Fruit fly (Drosophila melanogaster) whole organism, embryonic: ENCODE data around the gene clumsy.

ENCODE experiments used
- BtbVII ChIP-seq: fragments of 200-800 bp; sonication (Bioruptor generic); optimal IDR thresholded peaks from 3 replicates; lab custom pipeline; 2017; ENCODE audit warnings: missing biosample characterization, mild to moderate bottlenecking, missing genetic modification characterization
- CG11560 ChIP-seq: fragments of 200-800 bp; sonication (Bioruptor generic); IDR thresholded peaks from 3 replicates; pipeline ENCODE4 v1.3.6; 2022; ENCODE audit warnings: missing biosample characterization, missing genetic modification characterization
- CG11695 ChIP-seq: fragments of 200-800 bp; sonication (Bioruptor generic); IDR thresholded peaks from 3 replicates; pipeline ENCODE4 v1.3.6; 2022; ENCODE audit warnings: missing biosample characterization, missing genetic modification characterization
- CG12391 ChIP-seq: fragments of 200-800 bp; sonication (Bioruptor generic); optimal IDR thresholded peaks from 3 replicates; lab custom pipeline; 2018; ENCODE audit warnings: missing biosample characterization, mild to moderate bottlenecking, missing genetic modification characterization, moderate library complexity
- CG13424 ChIP-seq: fragments of 200-800 bp; sonication (Bioruptor generic); optimal IDR thresholded peaks from 2 replicates; lab custom pipeline; 2019; ENCODE audit warnings: missing biosample characterization, mild to moderate bottlenecking, missing genetic modification characterization, moderate library complexity
- CG14441 ChIP-seq: fragments of 200-800 bp; sonication (Bioruptor generic); IDR thresholded peaks from 2 replicates; pipeline ENCODE4 v1.3.6; 2022; ENCODE audit warnings: missing biosample characterization, missing genetic modification characterization
- CG15479 ChIP-seq: fragments of 200-800 bp; sonication (Bioruptor generic); optimal IDR thresholded peaks from 3 replicates; lab custom pipeline; 2019; ENCODE audit warnings: missing biosample characterization, mild to moderate bottlenecking, missing genetic modification characterization, moderate library complexity
- CG15696 ChIP-seq: fragments of 200-800 bp; sonication (Bioruptor generic); optimal IDR thresholded peaks from 2 replicates; lab custom pipeline; 2019; ENCODE audit warnings: missing biosample characterization, mild to moderate bottlenecking, missing genetic modification characterization, moderate library complexity
- CG1603 ChIP-seq: fragments of 200-800 bp; sonication (Bioruptor generic); optimal IDR thresholded peaks from 2 replicates; lab custom pipeline; 2019; ENCODE audit warnings: missing biosample characterization, mild to moderate bottlenecking, missing genetic modification characterization, moderate library complexity
- CG2129 ChIP-seq: fragments of 200-800 bp; sonication (Bioruptor generic); IDR thresholded peaks from 2 replicates; pipeline ENCODE4 v1.3.6; 2022; ENCODE audit warnings: missing biosample characterization, missing genetic modification characterization; ENCODE audit not compliant: partially characterized antibody
- CG3065 ChIP-seq: fragments of 200-800 bp; sonication (Bioruptor generic); optimal IDR thresholded peaks from 2 replicates; lab custom pipeline; 2016; ENCODE audit warnings: missing biosample characterization, missing genetic modification characterization
- CG34376 ChIP-seq: fragments of 200-800 bp; sonication (Bioruptor generic); optimal IDR thresholded peaks from 2 replicates; lab custom pipeline; 2018; ENCODE audit warnings: missing biosample characterization, mild to moderate bottlenecking, missing genetic modification characterization
- CG6654 ChIP-seq: fragments of 200-800 bp; sonication (Bioruptor generic); optimal IDR thresholded peaks from 2 replicates; lab custom pipeline; 2017; ENCODE audit warnings: missing biosample characterization, mild to moderate bottlenecking, missing genetic modification characterization
- CG7839 ChIP-seq: fragments of 200-800 bp; sonication (Bioruptor generic); optimal IDR thresholded peaks from 3 replicates; lab custom pipeline; 2018; ENCODE audit warnings: missing biosample characterization, mild to moderate bottlenecking, missing genetic modification characterization, moderate library complexity
- CG8290 ChIP-seq, 3 experiments: fragments of 200-800 bp; sonication (Bioruptor generic); optimal IDR thresholded peaks; 2 replicates each; lab custom pipeline; 2016 to 2019; ENCODE audit warnings: missing biosample characterization in 3 of 3, missing genetic modification characterization in 3 of 3, mild to moderate bottlenecking in 2 of 3, moderate library complexity in 1 of 3
- CG8359 ChIP-seq: fragments of 200-800 bp; sonication (Bioruptor generic); optimal IDR thresholded peaks from 2 replicates; lab custom pipeline; 2017; ENCODE audit warnings: missing biosample characterization, mild to moderate bottlenecking, missing genetic modification characterization, borderline replicate concordance
- CG9609 ChIP-seq: fragments of 200-800 bp; sonication (Bioruptor generic); optimal IDR thresholded peaks from 3 replicates; lab custom pipeline; 2016; ENCODE audit warnings: missing biosample characterization, missing genetic modification characterization
- CTCF ChIP-seq: fragments of 200-800 bp; sonication (Bioruptor generic); optimal IDR thresholded peaks from 2 replicates; lab custom pipeline; 2017; ENCODE audit warnings: missing biosample characterization, mild to moderate bottlenecking, missing genetic modification characterization, moderate library complexity
- Dip3 ChIP-seq: fragments of 200-800 bp; sonication (Bioruptor generic); optimal IDR thresholded peaks from 3 replicates; lab custom pipeline; 2016; ENCODE audit warnings: missing biosample characterization, missing genetic modification characterization
- HLH4C ChIP-seq: fragments of 200-800 bp; sonication (Bioruptor generic); IDR thresholded peaks from 3 replicates; pipeline ENCODE4 v1.3.6; 2022; ENCODE audit warnings: missing biosample characterization, missing genetic modification characterization; ENCODE audit not compliant: partially characterized antibody
- Kr ChIP-seq: fragments of 200-800 bp; sonication (Bioruptor generic); optimal IDR thresholded peaks from 2 replicates; lab custom pipeline; 2017; ENCODE audit warnings: missing biosample characterization, mild to moderate bottlenecking, missing genetic modification characterization
- Max ChIP-seq: fragments of 200-800 bp; sonication (Bioruptor generic); optimal IDR thresholded peaks from 2 replicates; lab custom pipeline; 2016; ENCODE audit warnings: missing biosample characterization, mild to moderate bottlenecking, missing genetic modification characterization
- Nf-YA ChIP-seq: fragments of 200-800 bp; sonication (Bioruptor generic); IDR thresholded peaks from 2 replicates; pipeline ENCODE4 v1.3.6; 2022; ENCODE audit warnings: missing biosample characterization, missing genetic modification characterization
- Nf-YC ChIP-seq: fragments of 200-800 bp; optimal IDR thresholded peaks from 3 replicates; lab custom pipeline; 2019; ENCODE audit warnings: missing biosample characterization, mild to moderate bottlenecking, missing genetic modification characterization, moderate library complexity
- Rx ChIP-seq: fragments of 200-800 bp; sonication (Bioruptor generic); IDR thresholded peaks from 2 replicates; pipeline ENCODE4 v1.3.6; 2022; ENCODE audit warnings: missing biosample characterization, missing genetic modification characterization
- Xrp1 ChIP-seq: fragments of 200-800 bp; sonication (Bioruptor generic); IDR thresholded peaks from 2 replicates; pipeline ENCODE4 v1.3.6; 2022; ENCODE audit warnings: missing biosample characterization, missing genetic modification characterization
- bigmax ChIP-seq: fragments of 200-800 bp; sonication (Bioruptor generic); optimal IDR thresholded peaks from 2 replicates; lab custom pipeline; 2018; ENCODE audit warnings: missing biosample characterization, mild to moderate bottlenecking, missing genetic modification characterization
- caup ChIP-seq: fragments of 200-800 bp; sonication (Bioruptor generic); optimal IDR thresholded peaks from 3 replicates; lab custom pipeline; 2017; ENCODE audit warnings: missing biosample characterization, mild to moderate bottlenecking, missing genetic modification characterization, moderate library complexity; ENCODE audit not compliant: severe bottlenecking
- chinmo ChIP-seq: fragments of 200-800 bp; sonication (Bioruptor generic); IDR thresholded peaks from 4 replicates; pipeline ENCODE4 v1.3.6; 2022; ENCODE audit warnings: missing biosample characterization, missing genetic modification characterization; ENCODE audit not compliant: partially characterized antibody
- hkb ChIP-seq, 2 experiments: fragments of 200-800 bp in 1 of 2; fragments of >200 bp in 1 of 2; sonication (Bioruptor generic) in 1 of 2; IDR thresholded peaks in 1 of 2; optimal IDR thresholded peaks in 1 of 2; 2 replicates each; pipeline versions ENCODE4 v1.3.6 to Lab custom; 2017 to 2022; ENCODE audit warnings: missing biosample characterization in 1 of 2, missing genetic modification characterization in 1 of 2
- kay ChIP-seq: fragments of 200-800 bp; sonication (Bioruptor generic); optimal IDR thresholded peaks from 2 replicates; lab custom pipeline; 2016; ENCODE audit warnings: missing biosample characterization, missing genetic modification characterization
- lmd ChIP-seq: fragments of 200-800 bp; sonication (Bioruptor generic); IDR thresholded peaks from 2 replicates; pipeline ENCODE4 v1.3.6; 2022; ENCODE audit warnings: missing biosample characterization, missing genetic modification characterization
- nau ChIP-seq: fragments of 200-800 bp; sonication (Bioruptor generic); optimal IDR thresholded peaks from 3 replicates; lab custom pipeline; 2017; ENCODE audit warnings: missing biosample characterization, mild to moderate bottlenecking, missing genetic modification characterization, missing genetic modification reagents
- pb ChIP-seq: fragments of 200-800 bp; sonication (Bioruptor generic); optimal IDR thresholded peaks from 3 replicates; lab custom pipeline; 2016; ENCODE audit warnings: missing biosample characterization, missing genetic modification characterization
- pzg ChIP-seq: fragments of 200-800 bp; sonication (Bioruptor generic); optimal IDR thresholded peaks from 3 replicates; lab custom pipeline; 2018; ENCODE audit warnings: missing biosample characterization, mild to moderate bottlenecking, missing genetic modification characterization, moderate library complexity
- slou ChIP-seq: fragments of 200-800 bp; sonication (Bioruptor generic); optimal IDR thresholded peaks from 3 replicates; lab custom pipeline; 2016; ENCODE audit warnings: missing biosample characterization, missing genetic modification characterization
- twi ChIP-seq: fragments of 200-800 bp; optimal IDR thresholded peaks from 2 replicates; lab custom pipeline; 2019; ENCODE audit warnings: missing biosample characterization, mild to moderate bottlenecking, missing genetic modification characterization, moderate library complexity
- wdn ChIP-seq: fragments of 200-800 bp; sonication (Bioruptor generic); IDR thresholded peaks from 2 replicates; pipeline ENCODE4 v1.3.6; 2022; ENCODE audit warnings: missing biosample characterization, missing genetic modification characterization
- zen2 ChIP-seq: fragments of 200-800 bp; sonication (Bioruptor generic); IDR thresholded peaks from 3 replicates; pipeline ENCODE4 v1.3.6; 2022; ENCODE audit warnings: missing biosample characterization, missing genetic modification characterization; ENCODE audit not compliant: partially characterized antibody

The clumsy gene

DNA sequence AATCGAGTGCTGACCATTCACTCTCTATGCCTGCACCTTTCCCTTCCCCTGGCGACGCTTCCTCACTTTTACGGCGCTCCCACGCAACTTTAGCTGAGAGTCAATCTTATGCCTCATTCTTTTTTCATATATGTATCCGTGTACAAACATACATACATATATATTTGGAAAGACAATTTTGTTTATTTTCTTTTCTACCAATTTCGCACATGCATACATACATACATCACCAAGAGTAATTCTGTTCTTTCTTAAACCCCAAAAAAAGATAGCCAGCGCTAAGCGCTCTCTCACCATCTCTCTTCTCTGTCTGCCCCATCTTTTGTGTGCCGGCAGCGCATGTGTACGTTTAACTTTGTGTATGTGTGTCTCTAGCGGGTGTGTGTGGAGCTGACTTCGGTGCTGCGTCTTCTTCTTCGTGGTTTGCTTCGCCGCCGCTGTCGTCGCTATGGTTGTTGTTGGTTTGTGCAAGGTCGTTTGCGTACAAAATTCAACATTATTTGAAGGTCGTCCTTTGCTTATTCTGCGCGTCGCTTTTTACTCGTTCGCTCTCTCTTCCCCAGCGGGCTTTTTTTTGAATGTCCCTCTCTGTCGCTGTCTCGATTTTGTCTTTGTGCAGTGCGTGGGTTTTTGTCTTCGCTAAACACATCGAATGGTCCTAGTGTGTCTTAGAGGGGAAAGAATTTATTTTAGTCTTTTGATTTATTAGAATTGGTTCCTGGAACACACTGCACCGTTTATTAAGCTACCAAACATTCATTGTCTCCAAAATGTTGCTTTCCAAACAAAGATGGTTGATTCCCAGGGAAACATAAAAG is 44.4 kb downstream of the clumsy start (continued):
- TF ChIP-seq HLH4C, result no peak
- TF ChIP-seq CG1603, result no peak
- no peak for TF ChIP-seq Rx (GFP tag; lab: Robert Waterston, UW)
- TF ChIP-seq CG11695 (GFP tag; lab: Robert Waterston, UW), result no peak; the same call in 2 of the 3 replicates
- no peak for TF ChIP-seq Xrp1
- TF ChIP-seq BtbVII (GFP tag; lab: Kevin White, UChicago), result no peak
- TF ChIP-seq CG14441 (GFP tag; lab: Robert Waterston, UW), result no peak
- no peak for TF ChIP-seq CG8359 (GFP tag; lab: Kevin White, UChicago)
- no peak for TF ChIP-seq CG2129 (GFP tag; lab: Robert Waterston, UW)
- peak; percentile 68 for TF ChIP-seq CG34376 (GFP tag; lab: Kevin White, UChicago)
- TF ChIP-seq lmd (GFP tag; lab: Robert Waterston, UW), result no peak
- no peak for TF ChIP-seq CG3065 (GFP tag; lab: Kevin White, UChicago)
- no peak for TF ChIP-seq bigmax (GFP tag; lab: Kevin White, UChicago)
- no peak for TF ChIP-seq CG15696 (tag; lab: Kevin White, UChicago)
- no peak for TF ChIP-seq CG9609 (GFP tag; lab: Kevin White, UChicago)
- no peak for TF ChIP-seq nau (GFP tag; lab: Kevin White, UChicago)
- TF ChIP-seq wdn, result no peak
- no peak for TF ChIP-seq CG6654 (GFP tag; lab: Kevin White, UChicago)
- no peak for TF ChIP-seq Max (GFP tag; lab: Kevin White, UChicago)
- peak; percentile 11 for TF ChIP-seq CG8290 (GFP tag; optimal IDR thresholded peaks at IDR 0.05; lab: Kevin White, UChicago)
- TF ChIP-seq CG8290 (tag; optimal IDR thresholded peaks at IDR 0.05; lab: Kevin White, UChicago), result no peak
- no peak for TF ChIP-seq Nf-YA
- no peak for TF ChIP-seq kay (GFP tag; lab: Kevin White, UChicago)
- no peak for TF ChIP-seq Kr (GFP tag; lab: Kevin White, UChicago)
- TF ChIP-seq slou (GFP tag; lab: Kevin White, UChicago), result no peak
- no peak for TF ChIP-seq CG7839 (tag; lab: Kevin White, UChicago)
- peak; percentile 100 for TF ChIP-seq chinmo
- TF ChIP-seq pb, result no peak
- peak; percentile 46 for TF ChIP-seq CG15479 (GFP tag; lab: Kevin White, UChicago)
- TF ChIP-seq CG12391 (tag; lab: Kevin White, UChicago), result no peak
- peak; percentile 55 for TF ChIP-seq CTCF (GFP tag; lab: Kevin White, UChicago)
- no peak for TF ChIP-seq pzg
- TF ChIP-seq hkb (optimal IDR thresholded peaks at IDR 0.05; lab: Kevin White, UChicago), result no peak
- TF ChIP-seq hkb (GFP tag; IDR thresholded peaks at IDR 0.05; lab: Robert Waterston, UW), result 0 out of 2 replicates have a peak, but pooled peaks have one; percentile 20
- no peak for TF ChIP-seq CG13424
- TF ChIP-seq CG11560 (tag; lab: Robert Waterston, UW), result no peak
- TF ChIP-seq caup (GFP tag; lab: Kevin White, UChicago), result no peak
- TF ChIP-seq twi (tag; lab: Kevin White, UChicago), result peak; percentile 11
- TF ChIP-seq Nf-YC (tag; lab: Kevin White, UChicago), result peak; percentile 59
- no peak for TF ChIP-seq zen2 (GFP tag; lab: Robert Waterston, UW)
- no peak for TF ChIP-seq Dip3 (GFP tag; lab: Kevin White, UChicago)
